Worm (Caenorhabditis elegans) whole organism, early embryonic: ENCODE measurements around the gene srh-75.

ENCODE experiments used
- B0310.2 ChIP-seq: sonication (generic microtip); optimal IDR thresholded peaks from 2 replicates; lab custom pipeline; 2016; ENCODE audit warnings: mild to moderate bottlenecking, missing genetic modification characterization, missing compliant biosample characterization
- F13C5.2 ChIP-seq: sonication (generic microtip); optimal IDR thresholded peaks from 2 replicates; lab custom pipeline; 2017; ENCODE audit warnings: mild to moderate bottlenecking, missing genetic modification characterization, inconsistent platforms, missing compliant biosample characterization
- aly-1 ChIP-seq: sonication (generic microtip); optimal IDR thresholded peaks from 2 replicates; lab custom pipeline; 2016; ENCODE audit warnings: missing genetic modification characterization, missing compliant biosample characterization
- ama-1 ChIP-seq: fragments of 150-350 bp; optimal IDR thresholded peaks from 2 replicates; lab custom pipeline; 2014
- ceh-13 ChIP-seq: fragments of 200-800 bp; sonication (Bioruptor generic); optimal IDR thresholded peaks from 2 replicates; lab custom pipeline; 2018; ENCODE audit warnings: mild to moderate bottlenecking, missing genetic modification characterization, missing compliant biosample characterization
- ceh-36 ChIP-seq: sonication (generic microtip); optimal IDR thresholded peaks from 2 replicates; lab custom pipeline; 2016; ENCODE audit warnings: missing genetic modification characterization, inconsistent platforms, missing compliant biosample characterization
- ets-7 ChIP-seq: sonication (generic microtip); optimal IDR thresholded peaks from 2 replicates; lab custom pipeline; 2016; ENCODE audit warnings: missing genotype, missing genetic modification characterization, missing compliant biosample characterization
- flt-1 ChIP-seq: fragments of 200-800 bp; sonication (Bioruptor generic); IDR thresholded peaks from 2 replicates; pipeline ENCODE4 v1.3.6; 2022; ENCODE audit warnings: missing genetic modification characterization, missing compliant biosample characterization
- hmbx-1 ChIP-seq: sonication (generic microtip); optimal IDR thresholded peaks from 2 replicates; lab custom pipeline; 2016; ENCODE audit warnings: mild to moderate bottlenecking, missing genetic modification characterization, missing compliant biosample characterization
- hmg-4 ChIP-seq: fragments of 200-800 bp; sonication (Bioruptor generic); optimal IDR thresholded peaks from 2 replicates; lab custom pipeline; 2018; ENCODE audit warnings: mild to moderate bottlenecking, missing genetic modification characterization, missing compliant biosample characterization
- hnd-1 ChIP-seq: sonication (generic microtip); optimal IDR thresholded peaks from 2 replicates; lab custom pipeline; 2016; ENCODE audit warnings: missing genetic modification characterization, missing compliant biosample characterization
- pes-1 ChIP-seq: fragments of 200-800 bp; sonication (Bioruptor generic); IDR thresholded peaks from 2 replicates; pipeline ENCODE4 v1.3.6; 2022; ENCODE audit warnings: missing genetic modification reagents, missing genetic modification characterization, missing compliant biosample characterization
- scrt-1 ChIP-seq: fragments of 200-800 bp; sonication (Bioruptor generic); IDR thresholded peaks from 2 replicates; pipeline ENCODE4 v1.3.6; 2022; ENCODE audit warnings: missing genetic modification characterization, missing compliant biosample characterization
- sea-1 ChIP-seq: fragments of 200-800 bp; sonication (Bioruptor generic); conservative IDR thresholded peaks from 2 replicates; pipeline ENCODE4 v1.3.6; 2022; ENCODE audit warnings: missing genetic modification characterization, missing compliant biosample characterization
- tbx-11 ChIP-seq: fragments of 200-800 bp; sonication (Bioruptor generic); IDR thresholded peaks from 2 replicates; pipeline ENCODE4 v1.3.6; 2022; ENCODE audit warnings: missing genetic modification characterization, missing compliant biosample characterization
- tbx-37 ChIP-seq: fragments of 200-800 bp; sonication (Bioruptor generic); conservative IDR thresholded peaks from 2 replicates; pipeline ENCODE4 v1.3.6; 2022; ENCODE audit warnings: missing genetic modification reagents, missing genetic modification characterization, missing compliant biosample characterization
- tra-4 ChIP-seq: sonication (generic microtip); optimal IDR thresholded peaks from 2 replicates; lab custom pipeline; 2017; ENCODE audit warnings: missing genetic modification characterization, missing compliant biosample characterization

Gene srh-75

DNA sequence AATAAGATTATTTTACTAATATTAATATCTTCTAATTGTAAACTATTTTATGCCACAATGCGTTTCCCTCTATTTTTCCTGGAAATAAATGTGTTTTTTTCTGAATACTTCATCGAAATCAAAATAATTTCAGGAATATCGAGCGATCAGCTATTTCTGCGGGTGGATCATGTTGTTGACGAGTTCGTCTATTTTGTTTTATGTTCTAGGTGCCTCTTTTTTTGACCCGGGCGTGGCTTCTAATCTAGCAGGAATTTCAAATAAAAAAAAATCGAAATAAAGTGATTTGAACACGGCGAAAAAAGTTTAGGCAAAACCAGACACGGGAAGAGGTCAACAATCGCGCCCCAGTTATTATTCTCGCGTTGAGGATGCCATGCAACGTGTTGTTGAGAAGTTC is 5.0 kb downstream of the srh-75 start, which contains the start of gene T04C12.33:
T04C12.33 (plus strand) TSS at position 301 of the 400 bp plus-strand sequence.
- TF ChIP-seq ama-1 (lab: Kevin White, UChicago) = no peak
- no peak for TF ChIP-seq F13C5.2 (tag; lab: Kevin White, UChicago)
- TF ChIP-seq pes-1 (GFP tag; lab: Robert Waterston, UW) = no peak
- no peak for TF ChIP-seq ceh-36
- TF ChIP-seq hmbx-1 = no peak
- TF ChIP-seq ceh-13 = no peak
- TF ChIP-seq ets-7 (tag; lab: Kevin White, UChicago) = no peak
- TF ChIP-seq scrt-1 (GFP tag; lab: Robert Waterston, UW) = no peak
- TF ChIP-seq aly-1 (tag; lab: Kevin White, UChicago) = no peak
- no peak for TF ChIP-seq hmg-4 (GFP tag; lab: Kevin White, UChicago)
- TF ChIP-seq flt-1 = no peak

DNA sequence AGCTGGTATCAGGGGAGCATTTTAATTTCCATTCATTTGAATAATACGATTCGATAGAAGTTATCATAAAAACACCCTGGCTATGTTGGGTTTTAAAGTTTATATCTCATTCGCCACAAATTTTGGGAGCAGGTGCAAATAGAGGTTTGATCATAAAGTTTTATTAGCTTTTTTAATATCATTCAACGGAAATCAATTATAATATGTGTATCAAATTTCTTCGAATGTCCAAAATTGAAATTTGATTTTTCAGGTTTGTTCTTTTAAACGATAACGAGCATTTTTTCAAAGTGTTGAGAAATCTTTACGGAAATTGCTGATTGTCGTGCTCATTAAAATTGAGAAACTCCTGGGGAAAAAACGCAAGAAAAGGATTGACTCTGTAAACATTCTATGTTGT is 8.3 kb downstream of the srh-75 start, which contains the start of gene srh-74:
srh-74 (minus strand) TSS at position 101 of the 400 bp plus-strand sequence.
- TF ChIP-seq sea-1 (GFP tag; lab: Robert Waterston, UW) (no peak), ama-1 (lab: Kevin White, UChicago) (no peak), F13C5.2 (tag; lab: Kevin White, UChicago) (no peak), tra-4 (no peak), hmbx-1 (no peak), B0310.2 (tag; lab: Kevin White, UChicago) (no peak), hmg-4 (GFP tag; lab: Kevin White, UChicago) (no peak), pes-1 (GFP tag; lab: Robert Waterston, UW) (no peak), tbx-37 (GFP tag; lab: Robert Waterston, UW) (no peak), aly-1 (tag; lab: Kevin White, UChicago) (no peak), ceh-13 (no peak), ceh-36 (no peak), hnd-1 (tag; lab: Kevin White, UChicago) (no peak), flt-1 (no peak), scrt-1 (GFP tag; lab: Robert Waterston, UW) (no peak), tbx-11 (GFP tag; lab: Robert Waterston, UW) (no peak)

- TF ChIP-seq ceh-36 (no peak), ceh-13 (no peak), aly-1 (tag; lab: Kevin White, UChicago) (no peak), tbx-37 (GFP tag; lab: Robert Waterston, UW) (no peak), tra-4 (no peak), scrt-1 (GFP tag; lab: Robert Waterston, UW) (no peak), hmg-4 (GFP tag; lab: Kevin White, UChicago) (no peak), flt-1 (no peak), tbx-11 (GFP tag; lab: Robert Waterston, UW) (no peak), hnd-1 (tag; lab: Kevin White, UChicago) (no peak), B0310.2 (tag; lab: Kevin White, UChicago) (no peak), F13C5.2 (tag; lab: Kevin White, UChicago) (no peak), pes-1 (GFP tag; lab: Robert Waterston, UW) (no peak), ets-7 (tag; lab: Kevin White, UChicago) (no peak)
Measured at ce11 chrV:11046730-11047129, 10.2 kb downstream of the srh-75 start, which contains the start of gene dhs-18. Gene dhs-18, minus strand, starts transcription at chrV:11046833.

DNA sequence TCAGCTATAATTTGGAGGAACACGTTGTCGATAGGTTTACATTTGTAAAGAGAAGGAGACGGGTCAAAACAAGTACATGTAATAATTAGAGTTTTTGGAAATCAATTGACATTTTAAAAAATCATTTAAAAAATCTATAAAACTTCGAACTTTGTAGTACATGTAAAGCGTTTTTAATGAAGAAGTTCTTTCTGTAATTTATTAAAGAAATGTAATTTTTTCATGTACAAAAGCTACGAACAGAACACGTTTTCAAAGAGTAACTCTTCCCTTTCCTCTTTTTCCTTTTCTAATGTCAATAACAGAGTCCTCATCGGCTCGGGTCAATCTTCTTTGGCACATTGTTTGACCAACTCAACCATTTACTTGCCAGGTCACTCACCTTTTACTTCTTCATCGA is 13.2 kb downstream of the srh-75 start, which contains the start of gene C45B11.6:
C45B11.6 (plus strand) TSS at position 301 of the 400 bp plus-strand sequence.
- no peak for TF ChIP-seq ceh-36
- TF ChIP-seq tbx-11 (GFP tag; lab: Robert Waterston, UW) = no peak
- TF ChIP-seq tra-4 = no peak
- TF ChIP-seq scrt-1 (GFP tag; lab: Robert Waterston, UW) = no peak
- TF ChIP-seq flt-1 = no peak
- no peak for TF ChIP-seq hmg-4 (GFP tag; lab: Kevin White, UChicago)
- TF ChIP-seq ama-1 (lab: Kevin White, UChicago) = no peak
- no peak for TF ChIP-seq ets-7 (tag; lab: Kevin White, UChicago)
- no peak for TF ChIP-seq F13C5.2 (tag; lab: Kevin White, UChicago)

ce11 chrV:11042538-11042937 is 14.4 kb downstream of the srh-75 start, which contains the start of gene C45B11.2:
Gene C45B11.2, plus strand, starts transcription at chrV:11042710.
- TF ChIP-seq hmg-4 (GFP tag; lab: Kevin White, UChicago) (no peak), sea-1 (GFP tag; lab: Robert Waterston, UW) (no peak), ceh-36 (no peak), tra-4 (no peak), flt-1 (no peak), aly-1 (tag; lab: Kevin White, UChicago) (no peak), tbx-11 (GFP tag; lab: Robert Waterston, UW) (no peak), tbx-37 (GFP tag; lab: Robert Waterston, UW) (no peak), hmbx-1 (no peak), F13C5.2 (tag; lab: Kevin White, UChicago) (no peak), hnd-1 (tag; lab: Kevin White, UChicago) (no peak), ets-7 (tag; lab: Kevin White, UChicago) (no peak), scrt-1 (GFP tag; lab: Robert Waterston, UW) (no peak), B0310.2 (tag; lab: Kevin White, UChicago) (no peak)

ce11 chrV:11041499-11041898 is 15.4 kb downstream of the srh-75 start, which contains the start of gene C45B11.5:
Gene C45B11.5, plus strand, starts transcription at chrV:11041799.
- TF ChIP-seq hnd-1 (tag; lab: Kevin White, UChicago) (no peak), B0310.2 (tag; lab: Kevin White, UChicago) (no peak), tra-4 (no peak), ets-7 (tag; lab: Kevin White, UChicago) (no peak), ama-1 (lab: Kevin White, UChicago) (no peak), hmg-4 (GFP tag; lab: Kevin White, UChicago) (no peak), F13C5.2 (tag; lab: Kevin White, UChicago) (no peak), scrt-1 (GFP tag; lab: Robert Waterston, UW) (no peak), sea-1 (GFP tag; lab: Robert Waterston, UW) (no peak), pes-1 (GFP tag; lab: Robert Waterston, UW) (no peak)

- TF ChIP-seq sea-1 (GFP tag; lab: Robert Waterston, UW) = no peak
- TF ChIP-seq tbx-11 (GFP tag; lab: Robert Waterston, UW) = no peak
- TF ChIP-seq ets-7 (tag; lab: Kevin White, UChicago) = no peak
- TF ChIP-seq ama-1 (lab: Kevin White, UChicago) = no peak
- TF ChIP-seq ceh-13 = no peak
- TF ChIP-seq pes-1 (GFP tag; lab: Robert Waterston, UW) = no peak
- TF ChIP-seq hmbx-1 = no peak
- TF ChIP-seq scrt-1 (GFP tag; lab: Robert Waterston, UW) = no peak
Measured at ce11 chrV:11040473-11040872, 16.5 kb downstream of the srh-75 start, which contains the start of gene C45B11.8. Gene C45B11.8, plus strand, starts transcription at chrV:11040773.
